Worm (Caenorhabditis elegans) whole organism, midembryonic: ENCODE data around the gene puf-11.

Experiments
- T22C8.4 ChIP-seq: fragments of 200-800 bp; sonication (Bioruptor generic); IDR thresholded peaks from 2 replicates; pipeline ENCODE4 v1.3.6; 2022; ENCODE audit warnings: missing genetic modification characterization, missing compliant biosample characterization
- klf-2 ChIP-seq: fragments of 200-800 bp; sonication (Bioruptor generic); conservative IDR thresholded peaks from 2 replicates; pipeline ENCODE4 v1.3.6; 2022; ENCODE audit warnings: missing genetic modification reagents, missing genetic modification characterization, missing compliant biosample characterization
- tab-1 ChIP-seq: fragments of 200-800 bp; sonication (Bioruptor generic); IDR thresholded peaks from 2 replicates; pipeline ENCODE4 v1.3.6; 2022; ENCODE audit warnings: missing genetic modification characterization, missing compliant biosample characterization
- ztf-23 ChIP-seq: fragments of 200-800 bp; sonication (Bioruptor generic); IDR thresholded peaks from 2 replicates; pipeline ENCODE4 v1.3.6; 2022; ENCODE audit warnings: missing genetic modification reagents, missing genetic modification characterization, missing compliant biosample characterization

ce11 chrIV:6377335-6378069 lies 43.9 kb upstream of the puf-11 start:
- no peak for TF ChIP-seq klf-2 (GFP tag; lab: Robert Waterston, UW)
- no peak for TF ChIP-seq tab-1 (GFP tag; lab: Robert Waterston, UW)
- TF ChIP-seq T22C8.4 = no peak
- TF ChIP-seq ztf-23 (GFP tag; lab: Robert Waterston, UW) = no peak
